Fruit fly (Drosophila melanogaster): ENCODE results near the gene CG9921.

Gene CG9921

DNA sequence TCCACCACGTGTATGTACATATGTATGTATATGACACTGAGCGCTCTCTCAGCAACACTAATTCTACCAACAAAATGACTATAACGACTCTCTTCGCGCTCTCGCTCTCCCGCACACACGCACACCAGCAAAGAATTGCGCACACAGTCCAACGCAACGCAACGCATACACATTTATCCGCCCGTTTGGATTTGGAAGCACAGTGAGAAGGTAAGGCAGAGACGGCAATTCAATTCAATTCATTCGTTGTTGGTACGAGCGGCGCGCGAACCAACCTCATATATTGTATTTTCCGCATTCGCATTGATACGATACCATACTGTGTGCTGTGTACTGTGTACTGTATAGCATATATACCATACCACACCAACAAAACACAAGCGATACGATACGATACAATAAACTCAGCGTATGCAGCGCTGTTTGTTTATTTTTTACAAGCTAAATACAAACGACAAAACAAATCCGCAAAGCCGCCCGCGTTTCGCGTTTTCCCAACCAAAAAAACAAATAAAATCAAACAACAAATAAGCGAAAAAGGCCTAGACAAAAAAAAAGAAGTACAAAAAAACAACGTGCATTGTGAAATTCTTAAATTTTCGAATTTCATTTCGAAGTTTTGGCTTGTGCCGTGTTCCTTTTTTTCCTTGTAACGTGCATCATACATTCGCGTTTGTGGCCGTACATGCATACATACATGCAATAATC is at the start of gene CG9921, which contains the start of gene Dsp1 (continued):
- TF ChIP-seq CG13296 (GFP tag; optimal IDR thresholded peaks at IDR 0.05) (peak; percentile 29), CG13894 (tag; optimal IDR thresholded peaks at IDR 0.05) (peak; percentile 2), CG6813 (GFP tag; optimal IDR thresholded peaks at IDR 0.05) (peak; percentile 3), vnd (GFP tag; IDR thresholded peaks at IDR 0.05; ENCODE audit: partially characterized antibody) (no peak), pum (GFP tag; optimal IDR thresholded peaks at IDR 0.05) (no peak), CG6272 (GFP tag; IDR thresholded peaks at IDR 0.05) (no peak), Bgb (GFP tag; IDR thresholded peaks at IDR 0.05; ENCODE audit: partially characterized antibody) (peak; percentile 42; the same call in 1 of the 2 replicates), CG18262 (tag; optimal IDR thresholded peaks at IDR 0.05) (no peak), CG18011 (GFP tag; optimal IDR thresholded peaks at IDR 0.05) (no peak), twi (tag; optimal IDR thresholded peaks at IDR 0.05) (no peak), disco-r (GFP tag; optimal IDR thresholded peaks at IDR 0.05) (no peak), MESR4 (GFP tag; optimal IDR thresholded peaks at IDR 0.05) (peak; percentile 28), sob (GFP tag; IDR thresholded peaks at IDR 0.05) (0 out of 2 replicates have a peak, but pooled peaks have one; percentile 13), CG15514 (GFP tag; optimal IDR thresholded peaks at IDR 0.05) (peak; percentile 72), wek (GFP tag; optimal IDR thresholded peaks at IDR 0.05) (peak; percentile 53), Scr (GFP tag; IDR thresholded peaks at IDR 0.05; ENCODE audit: partially characterized antibody) (peak; percentile 33; the same call in 1 of the 2 replicates), CG9797 (GFP tag; optimal IDR thresholded peaks at IDR 0.05) (no peak), Hr51 (GFP tag; optimal IDR thresholded peaks at IDR 0.05) (no peak), CG30020 (tag; optimal IDR thresholded peaks at IDR 0.05) (peak; percentile 22), al (GFP tag; IDR thresholded peaks at IDR 0.05) (no peak), dmrt99B (tag; optimal IDR thresholded peaks at IDR 0.05) (no peak), Awh (GFP tag; IDR thresholded peaks at IDR 0.05) (no peak), lab (GFP tag; optimal IDR thresholded peaks at IDR 0.05) (peak; percentile 0), ab (GFP tag; optimal IDR thresholded peaks at IDR 0.05) (no peak), Rx (GFP tag; IDR thresholded peaks at IDR 0.05) (no peak), her (GFP tag; optimal IDR thresholded peaks at IDR 0.05) (no peak), z (GFP tag; IDR thresholded peaks at IDR 0.05) (no peak), lmd (GFP tag; IDR thresholded peaks at IDR 0.05) (no peak), CG10654 (GFP tag; optimal IDR thresholded peaks at IDR 0.05) (no peak), CG15479 (GFP tag; optimal IDR thresholded peaks at IDR 0.05) (peak; percentile 95), Asciz (GFP tag; optimal IDR thresholded peaks at IDR 0.05) (peak; percentile 18), ap (GFP tag; IDR thresholded peaks at IDR 0.05) (no peak), CG10543 (GFP tag; optimal IDR thresholded peaks at IDR 0.05) (peak; percentile 49), tx (GFP tag; optimal IDR thresholded peaks at IDR 0.05) (no peak), CG13287 (GFP tag; IDR thresholded peaks at IDR 0.05; ENCODE audit: partially characterized antibody) (peak; percentile 11; the same call in 1 of the 2 replicates), wdn (GFP tag; IDR thresholded peaks at IDR 0.05) (peak; percentile 26; the same call in 1 of the 2 replicates), Deaf1 (tag; optimal IDR thresholded peaks at IDR 0.05) (peak; percentile 66), ci (GFP tag; IDR thresholded peaks at IDR 0.05) (peak; percentile 62; the same call in 2 of the 3 replicates), CG15269 (tag; optimal IDR thresholded peaks at IDR 0.05) (peak; percentile 49), chif (GFP tag; optimal IDR thresholded peaks at IDR 0.05) (no peak), CoRest (tag; optimal IDR thresholded peaks at IDR 0.05) (no peak), CG10462 (GFP tag; optimal IDR thresholded peaks at IDR 0.05) (no peak), Elba2 (GFP tag; optimal IDR thresholded peaks at IDR 0.05) (no peak), Atf6 (GFP tag; IDR thresholded peaks at IDR 0.05) (peak; percentile 44), Bteb2 (GFP tag; optimal IDR thresholded peaks at IDR 0.05) (no peak), CG14441 (GFP tag; IDR thresholded peaks at IDR 0.05) (no peak), Nf-YC (tag; optimal IDR thresholded peaks at IDR 0.05) (no peak), CG9609 (GFP tag; optimal IDR thresholded peaks at IDR 0.05) (no peak), CG8478 (optimal IDR thresholded peaks at IDR 0.05) (peak; percentile 8)
